Fruit fly (Drosophila melanogaster) whole organism, embryonic: ENCODE data around the gene Bx42.
A peak's percentile ranks its signal among the peaks of the same experiment; 100 is the strongest.

Experiments
- CG16815 ChIP-seq: fragments of 200-800 bp; sonication (Bioruptor generic); optimal IDR thresholded peaks from 3 replicates; lab custom pipeline; 2017; ENCODE audit warnings: missing biosample characterization, mild to moderate bottlenecking, missing genetic modification characterization
- CG6813 ChIP-seq: fragments of 200-800 bp; sonication (Bioruptor generic); optimal IDR thresholded peaks from 2 replicates; lab custom pipeline; 2017; ENCODE audit warnings: missing biosample characterization, missing genetic modification characterization, mild to moderate bottlenecking, moderate library complexity, missing genetic modification reagents
- CG6854 ChIP-seq: fragments of 200-800 bp; sonication (Bioruptor generic); optimal IDR thresholded peaks from 3 replicates; lab custom pipeline; 2017; ENCODE audit warnings: missing biosample characterization, mild to moderate bottlenecking, missing genetic modification characterization
- GATAe ChIP-seq: fragments of 200-800 bp; sonication (Bioruptor generic); conservative IDR thresholded peaks from 2 replicates; pipeline ENCODE4 v1.3.6; 2022; ENCODE audit warnings: missing biosample characterization, missing genetic modification characterization
- Hmr ChIP-seq: fragments of 200-800 bp; sonication (Bioruptor generic); optimal IDR thresholded peaks from 3 replicates; lab custom pipeline; 2017; ENCODE audit warnings: mild to moderate bottlenecking, missing biosample characterization, missing genetic modification reagents, missing genetic modification characterization
- Mes4 ChIP-seq: fragments of 200-800 bp; sonication (Bioruptor generic); optimal IDR thresholded peaks from 2 replicates; lab custom pipeline; 2016; ENCODE audit warnings: missing biosample characterization, missing genetic modification characterization
- Oli ChIP-seq: fragments of 200-800 bp; sonication (Bioruptor generic); optimal IDR thresholded peaks from 2 replicates; lab custom pipeline; 2018; ENCODE audit warnings: missing biosample characterization, mild to moderate bottlenecking, missing genetic modification characterization, moderate library complexity
- bsh ChIP-seq, 2 experiments: fragments of 200-800 bp; sonication (Bioruptor generic); optimal IDR thresholded peaks; 2 replicates each; lab custom pipeline; 2017 to 2018; ENCODE audit warnings: mild to moderate bottlenecking in 2 of 2, missing biosample characterization in 2 of 2, missing genetic modification characterization in 2 of 2, moderate library complexity in 1 of 2
- chn ChIP-seq: fragments of 200-800 bp; sonication (Bioruptor generic); optimal IDR thresholded peaks from 2 replicates; lab custom pipeline; 2016; ENCODE audit warnings: missing biosample characterization, missing genetic modification characterization
- klu ChIP-seq: fragments of 200-800 bp; sonication (Bioruptor generic); IDR thresholded peaks from 2 replicates; pipeline ENCODE4 v1.3.6; 2022; ENCODE audit warnings: missing biosample characterization, missing genetic modification characterization

- TF ChIP-seq Hmr (peak; percentile 3), chn (GFP tag; lab: Kevin White, UChicago) (no peak), CG16815 (GFP tag; lab: Kevin White, UChicago) (no peak), klu (GFP tag; lab: Robert Waterston, UW) (0 out of 2 replicates have a peak, but pooled peaks have one; percentile 11), GATAe (GFP tag; lab: Robert Waterston, UW) (no peak), Mes4 (GFP tag; lab: Kevin White, UChicago) (no peak), bsh (GFP tag; optimal IDR thresholded peaks at IDR 0.05; lab: Kevin White, UChicago) (peak in 1 of 2 experiments; percentile 5), Oli (tag; lab: Kevin White, UChicago) (no peak), CG6854 (GFP tag; lab: Kevin White, UChicago) (no peak), CG6813 (GFP tag; lab: Kevin White, UChicago) (no peak)
Observed at dm6 chrX:9062665-9063064, 43.7 kb downstream of the Bx42 start.
